Fruit fly (Drosophila melanogaster) whole organism, embryonic: Measurements from ENCODE around the gene CG9130.

Source experiments
- Abd-B ChIP-seq: fragments of 200-800 bp; sonication (Bioruptor generic); optimal IDR thresholded peaks from 2 replicates; lab custom pipeline; 2018; ENCODE audit warnings: missing biosample characterization, mild to moderate bottlenecking, missing genetic modification characterization, moderate library complexity
- BEAF-32 ChIP-seq: fragments of 200-800 bp; sonication (Bioruptor generic); optimal IDR thresholded peaks from 3 replicates; lab custom pipeline; 2017; ENCODE audit warnings: missing biosample characterization, missing genetic modification characterization, mild to moderate bottlenecking, moderate library complexity, missing genetic modification reagents
- CG10565 ChIP-seq: fragments of 200-800 bp; sonication (Bioruptor generic); optimal IDR thresholded peaks from 3 replicates; lab custom pipeline; 2016; ENCODE audit warnings: missing biosample characterization, mild to moderate bottlenecking, missing genetic modification characterization
- CG11456 ChIP-seq: fragments of 200-800 bp; sonication (Bioruptor generic); IDR thresholded peaks from 3 replicates; pipeline ENCODE4 v1.3.6; 2022; ENCODE audit warnings: missing biosample characterization, missing genetic modification characterization
- CG14014 ChIP-seq: fragments of 200-800 bp; sonication (Bioruptor generic); IDR thresholded peaks from 2 replicates; pipeline ENCODE4 v1.3.6; 2022; ENCODE audit warnings: missing biosample characterization, missing genetic modification characterization
- CG14860 ChIP-seq: fragments of 200-800 bp; sonication (Bioruptor generic); IDR thresholded peaks from 3 replicates; pipeline ENCODE4 v1.3.6; 2022; ENCODE audit warnings: missing biosample characterization, missing genetic modification characterization; ENCODE audit not compliant: partially characterized antibody
- CG15601 ChIP-seq: fragments of 200-800 bp; sonication (Bioruptor generic); optimal IDR thresholded peaks from 3 replicates; lab custom pipeline; 2019; ENCODE audit warnings: missing biosample characterization, mild to moderate bottlenecking, missing genetic modification characterization, moderate library complexity
- CG1647 ChIP-seq: fragments of 200-800 bp; sonication (Bioruptor generic); optimal IDR thresholded peaks from 3 replicates; lab custom pipeline; 2016; ENCODE audit warnings: missing biosample characterization, missing genetic modification characterization
- CG16779 ChIP-seq: fragments of 200-800 bp; sonication (Bioruptor generic); IDR thresholded peaks from 2 replicates; pipeline ENCODE4 v1.3.6; 2022; ENCODE audit warnings: missing biosample characterization, missing genetic modification characterization
- CG17328 ChIP-seq: fragments of 200-800 bp; sonication (Bioruptor generic); IDR thresholded peaks from 2 replicates; pipeline ENCODE4 v1.3.6; 2022; ENCODE audit warnings: missing biosample characterization, missing genetic modification characterization
- CG2116 ChIP-seq: fragments of 200-800 bp; sonication (Bioruptor generic); optimal IDR thresholded peaks from 3 replicates; lab custom pipeline; 2018; ENCODE audit warnings: missing biosample characterization, mild to moderate bottlenecking, missing genetic modification characterization
- CG2120 ChIP-seq: fragments of 200-800 bp; sonication (Bioruptor generic); optimal IDR thresholded peaks from 3 replicates; lab custom pipeline; 2016; ENCODE audit warnings: missing biosample characterization, missing genetic modification characterization
- CG2678 ChIP-seq: fragments of 200-800 bp; sonication (Bioruptor generic); optimal IDR thresholded peaks from 3 replicates; lab custom pipeline; 2019; ENCODE audit warnings: missing biosample characterization, mild to moderate bottlenecking, missing genetic modification characterization, moderate library complexity
- CG32532 ChIP-seq: fragments of 200-800 bp; sonication (Bioruptor generic); IDR thresholded peaks from 2 replicates; pipeline ENCODE4 v1.3.6; 2022; ENCODE audit warnings: missing biosample characterization, missing genetic modification characterization
- CG34224 ChIP-seq: fragments of 200-800 bp; sonication (Bioruptor generic); IDR thresholded peaks from 3 replicates; pipeline ENCODE4 v1.3.6; 2022; ENCODE audit warnings: missing biosample characterization, missing genetic modification characterization; ENCODE audit not compliant: partially characterized antibody
- CG4328 ChIP-seq: fragments of 200-800 bp; sonication (Bioruptor generic); optimal IDR thresholded peaks from 3 replicates; lab custom pipeline; 2017; ENCODE audit warnings: missing biosample characterization, missing genetic modification reagents, missing genetic modification characterization
- CG6272 ChIP-seq: fragments of 200-800 bp; sonication (Bioruptor generic); IDR thresholded peaks from 2 replicates; pipeline ENCODE4 v1.3.6; 2022; ENCODE audit warnings: missing biosample characterization, missing genetic modification characterization
- CG7372 ChIP-seq: fragments of 200-800 bp; sonication (Bioruptor generic); IDR thresholded peaks from 2 replicates; pipeline ENCODE4 v1.3.6; 2022; ENCODE audit warnings: missing biosample characterization, missing genetic modification characterization
- CG7839 ChIP-seq: fragments of 200-800 bp; sonication (Bioruptor generic); optimal IDR thresholded peaks from 3 replicates; lab custom pipeline; 2018; ENCODE audit warnings: missing biosample characterization, mild to moderate bottlenecking, missing genetic modification characterization, moderate library complexity
- CG8388 ChIP-seq: fragments of 200-800 bp; sonication (Bioruptor generic); optimal IDR thresholded peaks from 2 replicates; lab custom pipeline; 2019; ENCODE audit warnings: missing biosample characterization, mild to moderate bottlenecking, missing genetic modification characterization, moderate library complexity
- CG8765 ChIP-seq: fragments of 200-800 bp; sonication (Bioruptor generic); IDR thresholded peaks from 2 replicates; pipeline ENCODE4 v1.3.6; 2022; ENCODE audit warnings: missing biosample characterization, missing genetic modification characterization
- CG9727 ChIP-seq: fragments of 200-800 bp; sonication (Bioruptor generic); optimal IDR thresholded peaks from 3 replicates; lab custom pipeline; 2017; ENCODE audit warnings: missing biosample characterization, mild to moderate bottlenecking, missing genetic modification characterization
- CG9932 ChIP-seq: fragments of 200-800 bp; sonication (Bioruptor generic); IDR thresholded peaks from 2 replicates; pipeline ENCODE4 v1.3.6; 2022; ENCODE audit warnings: missing biosample characterization, missing genetic modification characterization
- CHES-1-like ChIP-seq: fragments of 200-800 bp; sonication (Bioruptor generic); optimal IDR thresholded peaks from 2 replicates; lab custom pipeline; 2016; ENCODE audit warnings: missing biosample characterization, missing genetic modification characterization
- Chrac-16 ChIP-seq: fragments of 200-800 bp; sonication (Bioruptor generic); optimal IDR thresholded peaks from 3 replicates; lab custom pipeline; 2016; ENCODE audit warnings: missing biosample characterization, missing genetic modification characterization
- CoRest ChIP-seq: fragments of 200-800 bp; sonication (Bioruptor generic); optimal IDR thresholded peaks from 3 replicates; lab custom pipeline; 2018; ENCODE audit warnings: missing biosample characterization, mild to moderate bottlenecking, missing genetic modification characterization, moderate library complexity
- Dip3 ChIP-seq: fragments of 200-800 bp; sonication (Bioruptor generic); optimal IDR thresholded peaks from 3 replicates; lab custom pipeline; 2016; ENCODE audit warnings: missing biosample characterization, missing genetic modification characterization
- E2f2 ChIP-seq: fragments of 200-800 bp; sonication (Bioruptor generic); IDR thresholded peaks from 2 replicates; pipeline ENCODE4 v1.3.6; 2022; ENCODE audit warnings: missing biosample characterization, missing genetic modification characterization
- H15 ChIP-seq: fragments of 200-800 bp; sonication (Bioruptor generic); IDR thresholded peaks from 3 replicates; pipeline ENCODE4 v1.3.6; 2022; ENCODE audit warnings: missing biosample characterization, missing genetic modification characterization
- Hr51 ChIP-seq, 2 experiments: fragments of 200-800 bp; sonication (Bioruptor generic); optimal IDR thresholded peaks; 2 replicates in 1 of 2; 3 replicates in 1 of 2; lab custom pipeline; 2016 to 2018; ENCODE audit warnings: missing biosample characterization in 2 of 2, missing genetic modification characterization in 2 of 2, mild to moderate bottlenecking in 1 of 2, moderate library complexity in 1 of 2
- Hr78 ChIP-seq, 2 experiments: fragments of 200-800 bp in 1 of 2; fragments of >200 bp in 1 of 2; sonication (Bioruptor generic) in 1 of 2; optimal IDR thresholded peaks; 2 replicates each; lab custom pipeline; 2017 to 2019; ENCODE audit warnings: missing biosample characterization in 2 of 2, missing genetic modification characterization in 2 of 2, mild to moderate bottlenecking in 1 of 2, moderate library complexity in 1 of 2
- Hsf ChIP-seq: fragments of 200-800 bp; sonication (Bioruptor generic); optimal IDR thresholded peaks from 3 replicates; lab custom pipeline; 2016; ENCODE audit warnings: missing biosample characterization, missing genetic modification characterization
- MBD-R2 ChIP-seq: fragments of 200-800 bp; sonication (Bioruptor generic); IDR thresholded peaks from 2 replicates; pipeline ENCODE4 v1.3.6; 2022; ENCODE audit warnings: missing biosample characterization, missing genetic modification characterization
- Myb ChIP-seq: fragments of 200-800 bp; sonication (Bioruptor generic); optimal IDR thresholded peaks from 2 replicates; lab custom pipeline; 2016; ENCODE audit warnings: missing biosample characterization, missing genetic modification characterization
- Sox102F ChIP-seq: fragments of 200-800 bp; sonication (Bioruptor generic); optimal IDR thresholded peaks from 2 replicates; lab custom pipeline; 2018; ENCODE audit warnings: missing biosample characterization, mild to moderate bottlenecking, missing genetic modification characterization, moderate library complexity
- Ssrp ChIP-seq: fragments of 200-800 bp; sonication (Bioruptor generic); optimal IDR thresholded peaks from 2 replicates; lab custom pipeline; 2018; ENCODE audit warnings: missing biosample characterization, mild to moderate bottlenecking, missing genetic modification characterization, moderate library complexity
- cato ChIP-seq: fragments of 200-800 bp; sonication (Bioruptor generic); optimal IDR thresholded peaks from 2 replicates; lab custom pipeline; 2016; ENCODE audit warnings: missing biosample characterization, missing genetic modification characterization, borderline replicate concordance
- dmrt11E ChIP-seq: fragments of 200-800 bp; sonication (Bioruptor generic); optimal IDR thresholded peaks from 3 replicates; lab custom pipeline; 2018; ENCODE audit warnings: missing biosample characterization, mild to moderate bottlenecking, missing genetic modification characterization, moderate library complexity
- exex ChIP-seq: fragments of 200-800 bp; sonication (Bioruptor generic); optimal IDR thresholded peaks from 4 replicates; lab custom pipeline; 2018; ENCODE audit warnings: missing biosample characterization, mild to moderate bottlenecking, missing genetic modification characterization, moderate library complexity
- hkb ChIP-seq, 2 experiments: fragments of 200-800 bp in 1 of 2; fragments of >200 bp in 1 of 2; sonication (Bioruptor generic) in 1 of 2; IDR thresholded peaks in 1 of 2; optimal IDR thresholded peaks in 1 of 2; 2 replicates each; pipeline versions ENCODE4 v1.3.6 to Lab custom; 2017 to 2022; ENCODE audit warnings: missing biosample characterization in 1 of 2, missing genetic modification characterization in 1 of 2
- mld ChIP-seq: fragments of 200-800 bp; sonication (Bioruptor generic); IDR thresholded peaks from 3 replicates; pipeline ENCODE4 v1.3.6; 2022; ENCODE audit warnings: missing biosample characterization, missing genetic modification characterization; ENCODE audit not compliant: partially characterized antibody
- peb ChIP-seq: fragments of 200-800 bp; sonication (Bioruptor generic); IDR thresholded peaks from 2 replicates; pipeline ENCODE4 v1.3.6; 2022; ENCODE audit warnings: missing biosample characterization, missing genetic modification characterization
- sens ChIP-seq: fragments of 200-800 bp; sonication (Bioruptor generic); peaks from one replicate; lab custom pipeline; 2016; ENCODE audit warnings: missing biosample characterization, missing genetic modification characterization
- stwl ChIP-seq: fragments of 200-800 bp; sonication (Bioruptor generic); optimal IDR thresholded peaks from 3 replicates; lab custom pipeline; 2018; ENCODE audit warnings: missing biosample characterization, mild to moderate bottlenecking, missing genetic modification characterization, moderate library complexity
- tin ChIP-seq: fragments of 200-800 bp; sonication (Bioruptor generic); optimal IDR thresholded peaks from 3 replicates; lab custom pipeline; 2016; ENCODE audit warnings: missing biosample characterization, missing genetic modification characterization
- tna ChIP-seq: fragments of 200-800 bp; sonication (Bioruptor generic); IDR thresholded peaks from 2 replicates; pipeline ENCODE4 v1.3.6; 2022; ENCODE audit warnings: missing biosample characterization, missing genetic modification characterization; ENCODE audit not compliant: partially characterized antibody
- wek ChIP-seq: fragments of 200-800 bp; sonication (Bioruptor generic); optimal IDR thresholded peaks from 3 replicates; lab custom pipeline; 2018; ENCODE audit warnings: missing biosample characterization, mild to moderate bottlenecking, missing genetic modification characterization, moderate library complexity

Gene CG9130

dm6 chr3L:1247627-1248295 is 4.1 kb upstream of the CG9130 start, which contains the start of the genes Psf1 and Sac1 (continued):
- TF ChIP-seq CG4328 (GFP tag; lab: Kevin White, UChicago) (no peak), CG11456 (GFP tag; lab: Robert Waterston, UW) (peak; percentile 34; the same call in 1 of the 3 replicates), Hr51 (GFP tag; optimal IDR thresholded peaks at IDR 0.05; lab: Kevin White, UChicago) (peak in 1 of 2 experiments; percentile 29), peb (GFP tag; lab: Robert Waterston, UW) (no peak), H15 (GFP tag; lab: Robert Waterston, UW) (no peak), Dip3 (GFP tag; lab: Kevin White, UChicago) (peak; percentile 46), Chrac-16 (peak; percentile 51), CoRest (tag; lab: Kevin White, UChicago) (peak; percentile 71), CG14014 (GFP tag; lab: Robert Waterston, UW) (no peak), CG2120 (GFP tag; lab: Kevin White, UChicago) (peak; percentile 78), cato (peak; percentile 14), CG34224 (peak; percentile 79), Sox102F (GFP tag; lab: Kevin White, UChicago) (peak; percentile 32), exex (tag; lab: Kevin White, UChicago) (no peak), CG1647 (GFP tag; lab: Kevin White, UChicago) (peak; percentile 47), CG8388 (GFP tag; lab: Kevin White, UChicago) (peak; percentile 4), CG16779 (no peak), CG8765 (0 out of 2 replicates have a peak, but pooled peaks have one; percentile 36), CG14860 (GFP tag; lab: Robert Waterston, UW) (peak; percentile 80), Myb (peak; percentile 35), Hr78 (GFP tag; optimal IDR thresholded peaks at IDR 0.05; lab: Kevin White, UChicago) (no peak), wek (GFP tag; lab: Kevin White, UChicago) (peak; percentile 32), MBD-R2 (GFP tag; lab: Robert Waterston, UW) (peak; percentile 65; the same call in 1 of the 2 replicates), BEAF-32 (GFP tag; lab: Kevin White, UChicago) (peak; percentile 97), tna (GFP tag; lab: Robert Waterston, UW) (peak; percentile 60), Hsf (GFP tag; lab: Kevin White, UChicago) (peak; percentile 57), Ssrp (tag; lab: Kevin White, UChicago) (peak; percentile 13), CG32532 (GFP tag; lab: Robert Waterston, UW) (peak; percentile 59), tin (GFP tag; lab: Kevin White, UChicago) (peak; percentile 30), dmrt11E (tag; lab: Kevin White, UChicago) (peak; percentile 40), CG6272 (GFP tag; lab: Robert Waterston, UW) (peak; percentile 49; the same call in 1 of the 2 replicates), CG2116 (GFP tag; lab: Kevin White, UChicago) (peak; percentile 61), mld (GFP tag; lab: Robert Waterston, UW) (peak; percentile 54; the same call in 1 of the 3 replicates), CG7839 (tag; lab: Kevin White, UChicago) (peak; percentile 36), CG17328 (no peak), CG10565 (GFP tag; lab: Kevin White, UChicago) (no peak), CG7372 (no peak), CG15601 (tag; lab: Kevin White, UChicago) (peak; percentile 60), sens (GFP tag; lab: Kevin White, UChicago) (peak; percentile 87), stwl (peak; percentile 42), CHES-1-like (GFP tag; lab: Kevin White, UChicago) (peak; percentile 66), E2f2 (GFP tag; lab: Robert Waterston, UW) (0 out of 2 replicates have a peak, but pooled peaks have one; percentile 15), CG2678 (tag; lab: Kevin White, UChicago) (peak; percentile 48), CG9932 (GFP tag; lab: Robert Waterston, UW) (peak; percentile 68; the same call in 1 of the 2 replicates), CG9727 (GFP tag; lab: Kevin White, UChicago) (peak; percentile 46), hkb (optimal IDR thresholded peaks at IDR 0.05; lab: Kevin White, UChicago) (peak; percentile 30), hkb (GFP tag; IDR thresholded peaks at IDR 0.05; lab: Robert Waterston, UW) (no peak), Abd-B (peak; percentile 47)
